Worm (Caenorhabditis elegans): ENCODE results near the gene fox-1.

fox-1 gene

ce11 chrX:2433805-2434204 is 25.9 kb downstream of the fox-1 start:
- TF ChIP-seq lin-35 (GFP tag; optimal IDR thresholded peaks at IDR 0.05) = no peak
- no peak for TF ChIP-seq lin-15B (tag; optimal IDR thresholded peaks at IDR 0.05)
- no peak for TF ChIP-seq isw-1 (GFP tag; IDR thresholded peaks at IDR 0.05)
- no peak for TF ChIP-seq elt-2 (tag; optimal IDR thresholded peaks at IDR 0.05)
- TF ChIP-seq aly-2 (tag; optimal IDR thresholded peaks at IDR 0.05) = no peak
- no peak for TF ChIP-seq xbp-1 (tag; optimal IDR thresholded peaks at IDR 0.05)
- TF ChIP-seq ztf-11 (tag; optimal IDR thresholded peaks at IDR 0.05) = no peak
- no peak for TF ChIP-seq nhr-11 (tag; optimal IDR thresholded peaks at IDR 0.05)
- TF ChIP-seq Y116A8C.19 (tag; optimal IDR thresholded peaks at IDR 0.05; ENCODE audit: borderline replicate concordance) = no peak
- no peak for TF ChIP-seq zag-1 (tag; optimal IDR thresholded peaks at IDR 0.05)
- TF ChIP-seq dsc-1 (tag; optimal IDR thresholded peaks at IDR 0.05) = no peak
- no peak for TF ChIP-seq unc-98 (GFP tag; IDR thresholded peaks at IDR 0.05)
- TF ChIP-seq aha-1 (tag; optimal IDR thresholded peaks at IDR 0.05) = no peak

ce11 chrX:2432459-2432858 is 27.2 kb downstream of the fox-1 start:
- TF ChIP-seq nhr-85 (tag) (no peak), skn-1 (tag; optimal IDR thresholded peaks at IDR 0.05) (peak; percentile 95), unc-62 (GFP tag; optimal IDR thresholded peaks at IDR 0.05) (no peak), fos-1 (tag; optimal IDR thresholded peaks at IDR 0.05) (no peak), mab-9 (GFP tag; IDR thresholded peaks at IDR 0.05) (no peak), rnt-1 (tag; optimal IDR thresholded peaks at IDR 0.05) (peak; percentile 52), nhr-20 (tag; optimal IDR thresholded peaks at IDR 0.05) (peak; percentile 52), ceh-82 (tag; optimal IDR thresholded peaks at IDR 0.05) (peak; percentile 4 to 41 (median 25)), lsy-2 (tag; optimal IDR thresholded peaks at IDR 0.05) (peak; percentile 13 to 52), nhr-237 (tag; optimal IDR thresholded peaks at IDR 0.05) (no peak), fkh-10 (GFP tag; optimal IDR thresholded peaks at IDR 0.05) (no peak), Y116A8C.19 (tag; optimal IDR thresholded peaks at IDR 0.05; ENCODE audit: borderline replicate concordance) (no peak), ztf-11 (tag; optimal IDR thresholded peaks at IDR 0.05) (no peak), fkh-4 (tag; optimal IDR thresholded peaks at IDR 0.05; ENCODE audit: borderline replicate concordance) (no peak), nhr-77 (tag; optimal IDR thresholded peaks at IDR 0.05) (no peak), efl-3 (GFP tag; optimal IDR thresholded peaks at IDR 0.05) (no peak), egl-27 (tag; optimal IDR thresholded peaks at IDR 0.05) (peak in 1 of 2 experiments; percentile 7), nhr-47 (tag; optimal IDR thresholded peaks at IDR 0.05) (peak; percentile 30), ceh-63 (GFP tag; optimal IDR thresholded peaks at IDR 0.05) (no peak), efl-1 (optimal IDR thresholded peaks at IDR 0.05) (no peak), efl-1 (GFP tag; optimal IDR thresholded peaks at IDR 0.05 in 1 of 2) (no peak), C34B4.2 (tag; optimal IDR thresholded peaks at IDR 0.05) (no peak), ces-1 (GFP tag; optimal IDR thresholded peaks at IDR 0.05) (no peak), sptf-1 (tag; optimal IDR thresholded peaks at IDR 0.05) (no peak), lin-14 (GFP tag; optimal IDR thresholded peaks at IDR 0.05) (peak; percentile 93), C16A3.4 (tag; optimal IDR thresholded peaks at IDR 0.05) (no peak), nhr-71 (tag; optimal IDR thresholded peaks at IDR 0.05) (peak; percentile 54), lin-13 (GFP tag; optimal IDR thresholded peaks at IDR 0.05) (no peak), irx-1 (tag; optimal IDR thresholded peaks at IDR 0.05) (peak; percentile 27), C04F5.9 (tag; optimal IDR thresholded peaks at IDR 0.05) (no peak), lin-15B (tag; optimal IDR thresholded peaks at IDR 0.05) (no peak), ama-1 (optimal IDR thresholded peaks at IDR 0.05) (no peak), elt-3 (tag; optimal IDR thresholded peaks at IDR 0.05) (peak in 1 of 6 experiments; percentile 19), swsn-7 (tag; optimal IDR thresholded peaks at IDR 0.05) (peak; percentile 44), nhr-76 (tag; optimal IDR thresholded peaks at IDR 0.05) (no peak), snpc-4 (tag; optimal IDR thresholded peaks at IDR 0.05) (no peak), ets-5 (GFP tag; IDR thresholded peaks at IDR 0.05) (no peak), aly-2 (tag; optimal IDR thresholded peaks at IDR 0.05) (no peak), dsc-1 (tag; optimal IDR thresholded peaks at IDR 0.05) (peak; percentile 39), snu-23 (GFP tag; optimal IDR thresholded peaks at IDR 0.05) (peak; percentile 67), mep-1 (tag; optimal IDR thresholded peaks at IDR 0.05) (peak; percentile 82), unc-30 (tag; optimal IDR thresholded peaks at IDR 0.05) (no peak), mdl-1 (tag; optimal IDR thresholded peaks at IDR 0.05) (peak in 1 of 2 experiments; percentile 31), vab-15 (tag; optimal IDR thresholded peaks at IDR 0.05) (no peak), nhr-11 (tag; optimal IDR thresholded peaks at IDR 0.05) (no peak), blmp-1 (tag; optimal IDR thresholded peaks at IDR 0.05) (peak; percentile 95)

Data from whole organism, L1 larva.